Worm (Caenorhabditis elegans): ENCODE results near the gene srsx-38.

Gene srsx-38

DNA sequence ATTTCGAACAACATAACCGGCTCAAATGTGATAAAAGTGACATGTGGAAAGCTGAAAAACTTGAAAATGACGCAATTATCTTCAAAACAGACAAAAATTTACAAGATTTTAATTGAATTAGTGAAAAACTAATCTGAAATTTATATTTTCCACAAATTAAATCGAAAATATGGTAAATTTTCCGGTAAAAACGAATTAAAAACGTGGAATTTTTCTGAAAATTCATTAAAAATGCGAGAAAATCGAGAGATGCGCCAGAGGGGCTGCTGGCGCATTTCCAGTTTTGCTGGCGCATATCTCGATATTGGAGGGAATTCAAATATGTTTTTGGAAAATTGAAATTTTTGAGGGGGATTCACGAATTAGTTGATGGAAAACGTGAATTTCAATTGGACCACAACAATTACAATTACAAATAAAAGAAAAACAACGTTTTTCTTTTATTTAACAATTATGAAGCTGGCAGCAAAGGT lies 41.2 kb downstream of the srsx-38 start, which contains the start of the genes haf-3 and F57A10.2 (continued):
- TF ChIP-seq vab-15 (tag; optimal IDR thresholded peaks at IDR 0.05) (no peak), zip-4 (GFP tag; optimal IDR thresholded peaks at IDR 0.05) (peak; percentile 85), sox-4 (tag; optimal IDR thresholded peaks at IDR 0.05) (peak; percentile 87), fkh-4 (tag; optimal IDR thresholded peaks at IDR 0.05; ENCODE audit: borderline replicate concordance) (peak; percentile 72), tbx-2 (tag; optimal IDR thresholded peaks at IDR 0.05) (peak; percentile 94), ets-5 (GFP tag; IDR thresholded peaks at IDR 0.05) (no peak), nhr-20 (tag; optimal IDR thresholded peaks at IDR 0.05) (peak; percentile 95), F16B12.6 (tag; optimal IDR thresholded peaks at IDR 0.05) (peak; percentile 66), fos-1 (tag; optimal IDR thresholded peaks at IDR 0.05) (peak; percentile 82), egl-27 (tag; optimal IDR thresholded peaks at IDR 0.05) (peak; percentile 9 to 69), fkh-10 (GFP tag; optimal IDR thresholded peaks at IDR 0.05) (peak; percentile 75), unc-30 (tag; optimal IDR thresholded peaks at IDR 0.05) (no peak), tlp-1 (tag; optimal IDR thresholded peaks at IDR 0.05) (no peak), lin-39 (tag; optimal IDR thresholded peaks at IDR 0.05) (peak; percentile 94), unc-130 (tag; optimal IDR thresholded peaks at IDR 0.05) (peak; percentile 90), aly-2 (tag; optimal IDR thresholded peaks at IDR 0.05) (peak; percentile 87), ceh-88 (GFP tag; IDR thresholded peaks at IDR 0.05) (peak; percentile 69; the same call in 1 of the 2 replicates), hlh-17 (GFP tag; optimal IDR thresholded peaks at IDR 0.05; ENCODE audit: borderline replicate concordance) (no peak), ces-1 (GFP tag; optimal IDR thresholded peaks at IDR 0.05) (no peak), ama-1 (optimal IDR thresholded peaks at IDR 0.05) (peak; percentile 53), hpl-2 (GFP tag; optimal IDR thresholded peaks at IDR 0.05) (peak; percentile 11), nhr-76 (tag; optimal IDR thresholded peaks at IDR 0.05) (no peak), efl-1 (optimal IDR thresholded peaks at IDR 0.05) (peak; percentile 97 to 99), efl-1 (GFP tag; optimal IDR thresholded peaks at IDR 0.05 in 1 of 2) (peak; percentile 99 to 100), nhr-84 (tag; optimal IDR thresholded peaks at IDR 0.05) (no peak), lir-3 (tag; optimal IDR thresholded peaks at IDR 0.05; ENCODE audit: poor library complexity) (peak; percentile 76), mab-9 (GFP tag; IDR thresholded peaks at IDR 0.05) (peak; percentile 85), nhr-12 (tag; optimal IDR thresholded peaks at IDR 0.05) (no peak), unc-86 (tag; optimal IDR thresholded peaks at IDR 0.05) (peak; percentile 92), lsy-2 (tag; optimal IDR thresholded peaks at IDR 0.05) (peak; percentile 94 to 95), pag-3 (tag; optimal IDR thresholded peaks at IDR 0.05; ENCODE audit: borderline replicate concordance, insufficient read depth) (no peak), snu-23 (GFP tag; optimal IDR thresholded peaks at IDR 0.05) (peak; percentile 97), unc-98 (GFP tag; IDR thresholded peaks at IDR 0.05) (no peak), skn-1 (tag; optimal IDR thresholded peaks at IDR 0.05) (peak; percentile 91), nhr-47 (tag; optimal IDR thresholded peaks at IDR 0.05) (peak; percentile 97)

DNA sequence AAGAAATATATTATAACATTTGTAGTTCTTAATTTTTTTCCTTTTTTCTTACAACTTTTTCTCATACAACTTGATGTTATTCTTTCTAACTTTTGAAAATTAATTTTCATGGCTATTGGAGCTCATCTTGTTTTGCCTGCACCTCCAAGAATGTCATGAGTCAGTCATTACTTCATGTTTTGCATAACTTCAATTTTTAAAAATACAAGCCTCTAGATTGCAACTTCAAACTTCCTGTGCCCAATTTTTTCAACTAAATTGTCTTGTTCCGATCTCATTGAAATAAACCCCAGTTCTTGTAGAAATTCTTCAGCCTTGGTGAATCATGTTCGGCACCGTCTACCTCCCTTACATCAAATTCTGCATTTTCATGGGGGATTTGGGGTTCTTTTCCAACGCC lies 48.9 kb downstream of the srsx-38 start, which contains the start of gene str-9:
TSS of gene str-9 (plus strand) at position 301 of the 400 bp plus-strand sequence.
- no peak for TF ChIP-seq nhr-237 (tag; optimal IDR thresholded peaks at IDR 0.05)
- no peak for TF ChIP-seq nhr-84 (tag; optimal IDR thresholded peaks at IDR 0.05)
- TF ChIP-seq blmp-1 (tag; optimal IDR thresholded peaks at IDR 0.05), result no peak
- TF ChIP-seq ceh-82 (tag; optimal IDR thresholded peaks at IDR 0.05), result no peak
- TF ChIP-seq rnt-1 (tag; optimal IDR thresholded peaks at IDR 0.05), result no peak
- TF ChIP-seq egl-27 (tag; optimal IDR thresholded peaks at IDR 0.05), result no peak
- TF ChIP-seq ztf-4 (tag; optimal IDR thresholded peaks at IDR 0.05), result no peak
- no peak for TF ChIP-seq skn-1 (tag; optimal IDR thresholded peaks at IDR 0.05)
- no peak for TF ChIP-seq ceh-90 (tag; optimal IDR thresholded peaks at IDR 0.05)
- no peak for TF ChIP-seq mdl-1 (tag; optimal IDR thresholded peaks at IDR 0.05)
- TF ChIP-seq snu-23 (GFP tag; optimal IDR thresholded peaks at IDR 0.05), result no peak
- no peak for TF ChIP-seq efl-1 (optimal IDR thresholded peaks at IDR 0.05)
- TF ChIP-seq efl-1 (GFP tag; optimal IDR thresholded peaks at IDR 0.05 in 1 of 2), result no peak
- no peak for TF ChIP-seq ets-5 (GFP tag; IDR thresholded peaks at IDR 0.05)
- no peak for TF ChIP-seq nhr-28 (tag; optimal IDR thresholded peaks at IDR 0.05)
